Worm (Caenorhabditis elegans) whole organism, early embryonic: ENCODE measurements around the gene F27E5.5.

Source experiments
- F13C5.2 ChIP-seq: sonication (generic microtip); optimal IDR thresholded peaks from 2 replicates; lab custom pipeline; 2017; ENCODE audit warnings: mild to moderate bottlenecking, missing genetic modification characterization, inconsistent platforms, missing compliant biosample characterization
- aly-1 ChIP-seq: sonication (generic microtip); optimal IDR thresholded peaks from 2 replicates; lab custom pipeline; 2016; ENCODE audit warnings: missing genetic modification characterization, missing compliant biosample characterization
- ama-1 ChIP-seq: fragments of 150-350 bp; optimal IDR thresholded peaks from 2 replicates; lab custom pipeline; 2014
- ceh-13 ChIP-seq: fragments of 200-800 bp; sonication (Bioruptor generic); optimal IDR thresholded peaks from 2 replicates; lab custom pipeline; 2018; ENCODE audit warnings: mild to moderate bottlenecking, missing genetic modification characterization, missing compliant biosample characterization
- flt-1 ChIP-seq: fragments of 200-800 bp; sonication (Bioruptor generic); IDR thresholded peaks from 2 replicates; pipeline ENCODE4 v1.3.6; 2022; ENCODE audit warnings: missing genetic modification characterization, missing compliant biosample characterization
- scrt-1 ChIP-seq: fragments of 200-800 bp; sonication (Bioruptor generic); IDR thresholded peaks from 2 replicates; pipeline ENCODE4 v1.3.6; 2022; ENCODE audit warnings: missing genetic modification characterization, missing compliant biosample characterization
- sea-1 ChIP-seq: fragments of 200-800 bp; sonication (Bioruptor generic); conservative IDR thresholded peaks from 2 replicates; pipeline ENCODE4 v1.3.6; 2022; ENCODE audit warnings: missing genetic modification characterization, missing compliant biosample characterization

- TF ChIP-seq ama-1 (lab: Kevin White, UChicago): no peak
- TF ChIP-seq flt-1: no peak
- no peak for TF ChIP-seq ceh-13 (GFP tag; lab: Kevin White, UChicago)
- TF ChIP-seq F13C5.2: no peak
- TF ChIP-seq aly-1 (tag; lab: Kevin White, UChicago): no peak
- no peak for TF ChIP-seq sea-1 (GFP tag; lab: Robert Waterston, UW)
- no peak for TF ChIP-seq scrt-1 (GFP tag; lab: Robert Waterston, UW)
Observed at ce11 chrII:10108377-10108776, 23.3 kb downstream of the F27E5.5 start, which contains the start of the genes ZK945.7 and ZK945.8.
